Fruit fly (Drosophila melanogaster) whole organism, larva: ENCODE data around the gene Tango10.

Experiments
- noc ChIP-seq: fragments of 200-800 bp; sonication (Bioruptor generic); optimal IDR thresholded peaks from 3 replicates; lab custom pipeline; 2019; ENCODE audit warnings: missing biosample characterization, mild to moderate bottlenecking, missing genetic modification characterization, moderate library complexity

The Tango10 gene

DNA sequence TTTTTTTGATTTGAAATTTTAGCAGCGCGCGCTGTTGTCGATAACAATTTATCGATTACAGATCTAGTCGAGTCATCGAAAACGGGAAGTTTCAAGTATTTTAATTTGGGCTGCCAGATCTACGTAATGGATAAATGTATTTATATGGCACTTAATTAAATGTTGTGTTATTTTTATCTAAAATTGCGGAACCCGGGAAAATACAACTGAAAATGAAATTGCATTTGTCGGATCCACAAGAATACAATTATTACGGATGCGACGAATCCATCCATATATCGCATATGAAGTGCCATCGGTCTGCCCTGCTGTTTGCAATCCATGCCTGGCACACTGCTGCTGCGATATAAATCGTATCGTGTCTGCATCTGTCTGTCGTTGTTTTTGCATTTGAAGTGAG lies at the start of gene Tango10:
Gene Tango10 (plus strand): TSS at position 108 of the 400 bp plus-strand sequence.
- TF ChIP-seq noc (tag; lab: Kevin White, UChicago): peak; percentile 61

dm6 chrX:11678539-11679040 lies 41.5 kb upstream of the Tango10 start, which contains the start of the genes Vlet and bif:
Vlet (minus strand) TSS chrX:11678589.
bif (plus strand) TSS chrX:11678970.
- TF ChIP-seq noc (tag; lab: Kevin White, UChicago): no peak

- TF ChIP-seq noc (tag; lab: Kevin White, UChicago): peak; percentile 23
These were observed 40.6 kb upstream of the Tango10 start for dm6 chrX:11679461-11679860.

DNA sequence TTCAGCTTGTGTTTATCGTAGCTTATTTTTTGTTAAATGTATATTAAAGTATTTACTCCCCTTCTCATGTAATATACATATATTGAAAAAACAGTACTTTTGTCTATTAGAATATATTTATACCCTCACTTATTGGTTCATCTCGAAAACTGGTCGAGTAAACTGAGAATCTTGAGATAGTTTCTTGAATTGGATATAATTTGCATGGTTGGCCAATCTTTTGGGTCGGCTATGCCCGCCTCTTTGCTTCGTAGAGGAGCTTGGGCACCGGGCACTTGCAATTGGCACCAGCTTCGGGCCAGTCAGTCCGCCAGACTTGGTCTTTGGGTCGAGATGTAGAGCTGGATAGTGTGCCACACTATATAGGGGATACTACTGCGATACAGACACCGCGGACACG lies 39.6 kb upstream of the Tango10 start:
- TF ChIP-seq noc (tag; lab: Kevin White, UChicago): no peak

- peak; percentile 79 for TF ChIP-seq noc (tag; lab: Kevin White, UChicago)
These were observed 38.2 kb upstream of the Tango10 start for dm6 chrX:11681558-11682551.

- peak; percentile 15 for TF ChIP-seq noc (tag; lab: Kevin White, UChicago)
These were observed 36.6 kb upstream of the Tango10 start for dm6 chrX:11683480-11683879.

DNA sequence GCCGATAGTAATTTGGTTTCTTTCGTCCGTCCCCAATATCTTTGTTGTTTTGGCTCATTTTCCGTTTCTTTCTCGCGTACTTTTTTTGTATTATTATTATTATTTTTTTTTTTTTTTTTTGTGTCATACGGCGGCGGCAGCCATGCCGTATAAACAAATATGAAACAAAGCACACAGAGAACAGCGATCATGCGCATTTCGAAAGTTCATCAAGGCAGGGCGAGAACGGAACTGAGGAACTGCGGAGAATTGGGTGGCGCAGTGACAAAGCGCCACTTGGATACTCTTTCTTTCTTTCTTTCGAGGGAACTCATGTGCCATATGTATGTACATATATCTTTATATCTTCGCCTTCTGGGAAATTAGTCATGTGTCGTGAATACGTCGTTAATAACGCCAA lies 35.6 kb upstream of the Tango10 start:
- TF ChIP-seq noc (tag; lab: Kevin White, UChicago): peak; percentile 25

- TF ChIP-seq noc (tag; lab: Kevin White, UChicago): peak; percentile 66
These were observed 34.0 kb upstream of the Tango10 start for dm6 chrX:11685918-11686640.

dm6 chrX:11686675-11687074 lies 33.4 kb upstream of the Tango10 start:
- TF ChIP-seq noc (tag; lab: Kevin White, UChicago): no peak

dm6 chrX:11687666-11688492 lies 32.2 kb upstream of the Tango10 start:
- no peak for TF ChIP-seq noc (tag; lab: Kevin White, UChicago)

DNA sequence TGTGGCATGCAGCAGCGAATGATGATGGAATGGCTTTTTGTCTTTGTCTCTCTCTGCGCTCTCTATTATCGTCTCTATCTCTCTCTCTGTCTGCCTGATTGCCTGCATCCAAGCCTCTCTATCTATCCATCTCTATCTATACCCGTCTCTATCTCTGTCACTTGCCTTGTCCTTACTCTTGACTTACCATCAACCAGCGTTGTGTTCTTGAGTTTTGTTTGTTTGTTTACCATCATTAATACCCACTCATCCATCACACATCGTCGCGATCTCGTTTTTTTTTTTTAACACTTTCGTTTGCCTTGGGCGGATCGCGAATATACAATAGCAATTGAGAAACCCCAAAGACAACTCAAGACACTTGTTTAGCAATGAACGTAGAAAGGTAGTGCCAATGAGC lies 30.4 kb upstream of the Tango10 start:
- no peak for TF ChIP-seq noc (tag; lab: Kevin White, UChicago)

dm6 chrX:11694959-11695882 lies 24.8 kb upstream of the Tango10 start, which contains the start of gene PhKgamma:
PhKgamma (plus strand) TSS chrX:11695137.
- no peak for TF ChIP-seq noc (tag; lab: Kevin White, UChicago)

DNA sequence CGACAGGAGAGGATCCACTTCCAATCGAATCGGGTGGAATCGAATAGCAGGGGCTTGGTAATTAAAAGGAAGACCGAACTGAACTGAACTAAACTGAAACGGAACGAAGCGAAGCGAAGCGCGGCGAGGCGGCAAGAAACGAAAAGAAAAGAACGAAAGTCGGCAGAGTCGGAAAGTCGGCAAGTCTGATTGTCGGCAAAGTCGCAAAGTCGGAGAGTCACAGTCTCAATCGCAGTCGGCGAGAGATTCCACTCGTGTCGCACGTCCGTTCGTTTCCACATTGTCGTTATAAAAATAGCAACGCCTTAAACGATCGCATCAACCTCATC lies 24.2 kb upstream of the Tango10 start:
- no peak for TF ChIP-seq noc (tag; lab: Kevin White, UChicago)

DNA sequence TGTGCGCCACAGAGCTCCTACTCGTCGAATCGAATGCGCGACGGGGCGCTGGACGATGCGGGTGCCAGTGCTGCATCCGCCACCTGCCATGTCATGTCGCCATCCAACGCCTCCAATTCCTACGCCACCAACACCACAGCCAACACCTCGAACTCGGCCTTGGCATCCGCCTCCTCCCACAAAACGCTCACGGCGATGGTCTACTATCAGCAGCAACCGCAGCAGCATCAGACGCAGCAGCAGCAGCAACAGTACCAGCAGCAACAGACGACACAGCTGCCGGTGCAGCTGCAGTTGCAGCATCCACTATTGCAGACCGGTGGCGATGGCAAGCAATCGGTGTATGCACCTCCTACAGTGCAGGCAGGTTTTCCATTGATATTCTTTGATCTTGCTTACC lies 19.3 kb upstream of the Tango10 start:
- TF ChIP-seq noc (tag; lab: Kevin White, UChicago): no peak
